Worm (Caenorhabditis elegans) whole organism, midembryonic: ENCODE data around the gene hmg-4.

ENCODE experiments used
- T22C8.4 ChIP-seq: fragments of 200-800 bp; sonication (Bioruptor generic); IDR thresholded peaks from 2 replicates; pipeline ENCODE4 v1.3.6; 2022; ENCODE audit warnings: missing genetic modification characterization, missing compliant biosample characterization
- cog-1 ChIP-seq: sonication (generic microtip); optimal IDR thresholded peaks from 2 replicates; lab custom pipeline; 2016; ENCODE audit warnings: missing genetic modification characterization, missing compliant biosample characterization
- flt-1 ChIP-seq: fragments of 200-800 bp; sonication (Bioruptor generic); IDR thresholded peaks from 2 replicates; pipeline ENCODE4 v1.3.6; 2022; ENCODE audit warnings: missing genetic modification characterization, missing compliant biosample characterization
- klf-2 ChIP-seq: fragments of 200-800 bp; sonication (Bioruptor generic); conservative IDR thresholded peaks from 2 replicates; pipeline ENCODE4 v1.3.6; 2022; ENCODE audit warnings: missing genetic modification reagents, missing genetic modification characterization, missing compliant biosample characterization
- med-1 ChIP-seq: sonication (generic microtip); optimal IDR thresholded peaks from 2 replicates; lab custom pipeline; 2017; ENCODE audit warnings: missing genetic modification characterization, mild to moderate bottlenecking, missing compliant biosample characterization, antibody characterized with exemption, missing genetic modification reagents; ENCODE audit not compliant: insufficient read depth
- ref-1 ChIP-seq: fragments of 200-800 bp; sonication (Bioruptor generic); conservative IDR thresholded peaks from 2 replicates; pipeline ENCODE4 v1.3.6; 2022; ENCODE audit warnings: missing genetic modification reagents, missing genetic modification characterization, missing compliant biosample characterization
- tab-1 ChIP-seq: fragments of 200-800 bp; sonication (Bioruptor generic); IDR thresholded peaks from 2 replicates; pipeline ENCODE4 v1.3.6; 2022; ENCODE audit warnings: missing genetic modification characterization, missing compliant biosample characterization

- no peak for TF ChIP-seq cog-1
- no peak for TF ChIP-seq T22C8.4
- TF ChIP-seq flt-1 (GFP tag; lab: Robert Waterston, UW): no peak
- no peak for TF ChIP-seq med-1 (GFP tag; lab: Kevin White, UChicago)
- TF ChIP-seq ref-1: no peak
- TF ChIP-seq tab-1 (GFP tag; lab: Robert Waterston, UW): no peak
- TF ChIP-seq klf-2 (GFP tag; lab: Robert Waterston, UW): no peak
These were observed 32.3 kb downstream of the hmg-4 start, which contains the start of gene gos-28 for ce11 chrIII:7349075-7349474.
